Worm (Caenorhabditis elegans) whole organism, late embryonic: ENCODE data around the gene F28A10.7.

ENCODE experiments used
- K09A11.1 ChIP-seq: sonication (generic microtip); optimal IDR thresholded peaks from 2 replicates; lab custom pipeline; 2017; ENCODE audit warnings: antibody characterized with exemption, mild to moderate bottlenecking, missing genetic modification characterization, missing compliant biosample characterization; ENCODE audit not compliant: insufficient read depth
- ama-1 ChIP-seq: fragments of 150-350 bp; optimal IDR thresholded peaks from 2 replicates; lab custom pipeline; 2014
- elt-2 ChIP-seq: sonication (generic microtip); optimal IDR thresholded peaks from 2 replicates; lab custom pipeline; 2016; ENCODE audit warnings: missing genetic modification reagents, missing genetic modification characterization, missing compliant biosample characterization
- fkh-10 ChIP-seq: fragments of 150-350 bp; optimal IDR thresholded peaks from 2 replicates; lab custom pipeline; 2014; ENCODE audit warnings: missing biosample characterization, missing genetic modification reagents, missing genetic modification characterization
- hlh-30 ChIP-seq: sonication (generic microtip); optimal IDR thresholded peaks from 2 replicates; lab custom pipeline; 2017; ENCODE audit warnings: antibody characterized with exemption, missing genetic modification characterization, missing compliant biosample characterization; ENCODE audit not compliant: insufficient read depth
- pat-9 ChIP-seq: fragments of 200-800 bp; sonication (Bioruptor generic); optimal IDR thresholded peaks from 2 replicates; lab custom pipeline; 2018; ENCODE audit warnings: mild to moderate bottlenecking, missing genetic modification characterization, moderate library complexity, missing compliant biosample characterization
- pqm-1 ChIP-seq: sonication (generic microtip); optimal IDR thresholded peaks from 2 replicates; lab custom pipeline; 2016; ENCODE audit warnings: missing genetic modification characterization, missing compliant biosample characterization
- sox-2 ChIP-seq: fragments of 200-800 bp; sonication (Bioruptor generic); IDR thresholded peaks from 2 replicates; pipeline ENCODE4 v1.3.6; 2022; ENCODE audit warnings: missing genetic modification reagents, missing genetic modification characterization, missing compliant biosample characterization
- tbx-2 ChIP-seq: sonication (generic microtip); optimal IDR thresholded peaks from 2 replicates; lab custom pipeline; 2016; ENCODE audit warnings: missing genetic modification characterization, missing compliant biosample characterization

DNA sequence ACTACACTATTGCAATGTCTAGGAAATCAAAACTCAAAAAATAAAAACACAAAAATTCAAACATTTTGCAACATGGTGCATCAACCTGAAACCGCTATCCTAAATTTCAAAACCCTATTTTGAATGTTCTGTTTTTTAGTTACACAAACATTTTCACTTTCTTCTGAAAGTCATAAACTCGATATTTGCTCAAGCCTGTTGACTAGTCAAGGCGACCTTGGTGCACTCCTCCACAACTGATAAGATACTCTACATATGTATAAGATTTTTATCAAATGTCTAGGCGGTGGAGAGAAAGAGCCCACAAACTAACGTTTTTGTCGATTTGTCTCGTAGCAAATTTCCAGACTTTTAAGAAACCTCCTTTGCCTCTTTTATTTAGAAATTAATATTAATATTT, 42.5 kb upstream of the F28A10.7 start, which contains the start of gene T07D3.4:
- TF ChIP-seq elt-2 (peak; percentile 69), pqm-1 (no peak), tbx-2 (tag; lab: Kevin White, UChicago) (no peak), fkh-10 (GFP tag; lab: Kevin White, UChicago) (no peak), ama-1 (no peak), hlh-30 (tag; lab: Kevin White, UChicago) (no peak), K09A11.1 (tag; lab: Kevin White, UChicago) (no peak), pat-9 (tag; lab: Kevin White, UChicago) (no peak), sox-2 (GFP tag; lab: Robert Waterston, UW) (no peak)
